Worm (Caenorhabditis elegans) whole organism, L4 larva: ENCODE results near the gene daf-15.

Source experiments
- T26A8.4 ChIP-seq: fragments of 200-800 bp; sonication (Bioruptor generic); IDR thresholded peaks from 2 replicates; pipeline ENCODE4 v1.3.6; 2022; ENCODE audit warnings: missing genetic modification characterization, missing compliant biosample characterization
- lin-13 ChIP-seq: fragments of 150-350 bp; optimal IDR thresholded peaks from 2 replicates; lab custom pipeline; 2014; ENCODE audit warnings: missing biosample characterization, missing genetic modification reagents, missing genetic modification characterization
- sdz-12 ChIP-seq: fragments of 200-800 bp; sonication (Bioruptor generic); optimal IDR thresholded peaks from 2 replicates; lab custom pipeline; 2018; ENCODE audit warnings: mild to moderate bottlenecking, missing genetic modification characterization, missing compliant biosample characterization
- vab-7 ChIP-seq: fragments of 200-800 bp; sonication (Bioruptor generic); IDR thresholded peaks from 2 replicates; pipeline ENCODE4 v1.3.6; 2022; ENCODE audit warnings: missing genetic modification reagents, missing genetic modification characterization, missing compliant biosample characterization

DNA sequence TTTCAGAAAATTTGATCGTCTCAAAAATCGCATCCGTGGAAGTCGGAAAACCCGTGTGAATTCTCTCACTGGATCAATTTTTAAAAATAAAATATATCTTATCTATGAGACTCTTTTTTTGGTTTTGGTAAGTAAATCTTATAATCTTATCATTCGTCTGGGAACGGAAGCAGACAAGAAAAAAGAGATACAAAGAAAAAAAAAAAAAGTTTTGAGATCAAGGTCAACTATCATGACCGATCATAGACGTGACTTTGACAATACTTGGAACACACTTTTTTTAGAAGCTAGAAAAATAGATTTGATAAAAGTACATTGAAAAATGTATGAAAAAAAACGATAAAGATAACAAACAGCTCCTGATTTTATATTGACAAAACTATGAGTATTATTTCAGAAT, 9.5 kb upstream of the daf-15 start:
- TF ChIP-seq sdz-12 (GFP tag; lab: Kevin White, UChicago), result no peak
- no peak for TF ChIP-seq vab-7 (GFP tag; lab: Robert Waterston, UW)
- TF ChIP-seq lin-13, result no peak
- no peak for TF ChIP-seq T26A8.4 (GFP tag; lab: Robert Waterston, UW)
